Fruit fly (Drosophila melanogaster) whole organism, embryonic: ENCODE measurements around the gene PGAP1.

Source experiments
- Ada2b ChIP-seq: fragments of 200-800 bp; sonication (Bioruptor generic); IDR thresholded peaks from 2 replicates; pipeline ENCODE4 v1.3.6; 2022; ENCODE audit warnings: missing biosample characterization, missing genetic modification characterization
- Adf1 ChIP-seq: fragments of 200-800 bp; sonication (Bioruptor generic); IDR thresholded peaks from 2 replicates; pipeline ENCODE4 v1.3.6; 2022; ENCODE audit warnings: missing biosample characterization, missing genetic modification characterization
- CG11398 ChIP-seq: fragments of 200-800 bp; sonication (Bioruptor generic); optimal IDR thresholded peaks from 2 replicates; lab custom pipeline; 2016; ENCODE audit warnings: missing biosample characterization, missing genetic modification characterization
- CG1233 ChIP-seq: fragments of 200-800 bp; sonication (Bioruptor generic); optimal IDR thresholded peaks from 4 replicates; lab custom pipeline; 2018; ENCODE audit warnings: missing biosample characterization, mild to moderate bottlenecking, missing genetic modification characterization
- CG12769 ChIP-seq: fragments of 200-800 bp; sonication (Bioruptor generic); optimal IDR thresholded peaks from 2 replicates; lab custom pipeline; 2019; ENCODE audit warnings: missing biosample characterization, mild to moderate bottlenecking, missing genetic modification characterization, moderate library complexity
- CG13287 ChIP-seq: fragments of 200-800 bp; sonication (Bioruptor generic); IDR thresholded peaks from 2 replicates; pipeline ENCODE4 v1.3.6; 2022; ENCODE audit warnings: missing biosample characterization, missing genetic modification characterization; ENCODE audit not compliant: partially characterized antibody
- CG13296 ChIP-seq: fragments of 200-800 bp; sonication (Bioruptor generic); optimal IDR thresholded peaks from 3 replicates; lab custom pipeline; 2018; ENCODE audit warnings: missing biosample characterization, mild to moderate bottlenecking, missing genetic modification characterization
- CG15696 ChIP-seq: fragments of 200-800 bp; sonication (Bioruptor generic); optimal IDR thresholded peaks from 2 replicates; lab custom pipeline; 2019; ENCODE audit warnings: missing biosample characterization, mild to moderate bottlenecking, missing genetic modification characterization, moderate library complexity
- CG1603 ChIP-seq: fragments of 200-800 bp; sonication (Bioruptor generic); optimal IDR thresholded peaks from 2 replicates; lab custom pipeline; 2019; ENCODE audit warnings: missing biosample characterization, mild to moderate bottlenecking, missing genetic modification characterization, moderate library complexity
- CG2678 ChIP-seq: fragments of 200-800 bp; sonication (Bioruptor generic); optimal IDR thresholded peaks from 3 replicates; lab custom pipeline; 2019; ENCODE audit warnings: missing biosample characterization, mild to moderate bottlenecking, missing genetic modification characterization, moderate library complexity
- CG3065 ChIP-seq: fragments of 200-800 bp; sonication (Bioruptor generic); optimal IDR thresholded peaks from 2 replicates; lab custom pipeline; 2016; ENCODE audit warnings: missing biosample characterization, missing genetic modification characterization
- CG31441 ChIP-seq: fragments of 200-800 bp; sonication (Bioruptor generic); IDR thresholded peaks from 2 replicates; pipeline ENCODE4 v1.3.6; 2022; ENCODE audit warnings: missing biosample characterization, missing genetic modification characterization
- CG3847 ChIP-seq: fragments of 200-800 bp; sonication (Bioruptor generic); IDR thresholded peaks from 2 replicates; pipeline ENCODE4 v1.3.6; 2022; ENCODE audit warnings: missing biosample characterization, missing genetic modification characterization
- CG8281 ChIP-seq: fragments of 200-800 bp; sonication (Bioruptor generic); optimal IDR thresholded peaks from 2 replicates; lab custom pipeline; 2018; ENCODE audit warnings: missing biosample characterization, mild to moderate bottlenecking, missing genetic modification characterization, moderate library complexity
- CG8290 ChIP-seq, 3 experiments: fragments of 200-800 bp; sonication (Bioruptor generic); optimal IDR thresholded peaks; 2 replicates each; lab custom pipeline; 2016 to 2019; ENCODE audit warnings: missing biosample characterization in 3 of 3, missing genetic modification characterization in 3 of 3, mild to moderate bottlenecking in 2 of 3, moderate library complexity in 1 of 3
- CG8765 ChIP-seq: fragments of 200-800 bp; sonication (Bioruptor generic); IDR thresholded peaks from 2 replicates; pipeline ENCODE4 v1.3.6; 2022; ENCODE audit warnings: missing biosample characterization, missing genetic modification characterization
- CG8924 ChIP-seq: fragments of 200-800 bp; optimal IDR thresholded peaks from 3 replicates; lab custom pipeline; 2019; ENCODE audit warnings: missing biosample characterization, mild to moderate bottlenecking, missing genetic modification characterization, moderate library complexity
- CG9727 ChIP-seq: fragments of 200-800 bp; sonication (Bioruptor generic); optimal IDR thresholded peaks from 3 replicates; lab custom pipeline; 2017; ENCODE audit warnings: missing biosample characterization, mild to moderate bottlenecking, missing genetic modification characterization
- D ChIP-seq, 2 experiments: fragments of 200-800 bp in 1 of 2; fragments of >200 bp in 1 of 2; sonication (Bioruptor generic) in 1 of 2; optimal IDR thresholded peaks; 2 replicates in 1 of 2; 3 replicates in 1 of 2; lab custom pipeline; 2017; ENCODE audit warnings: mild to moderate bottlenecking in 1 of 2, missing biosample characterization in 1 of 2, missing genetic modification characterization in 1 of 2, missing genetic modification reagents in 1 of 2
- D19A ChIP-seq: fragments of 200-800 bp; optimal IDR thresholded peaks from 3 replicates; lab custom pipeline; 2019; ENCODE audit warnings: missing biosample characterization, mild to moderate bottlenecking, missing genetic modification characterization, moderate library complexity
- Dfd ChIP-seq, 2 experiments: fragments of >200 bp; optimal IDR thresholded peaks; 2 replicates each; lab custom pipeline; 2017; ENCODE audit warnings: missing biosample characterization in 2 of 2, missing genetic modification characterization in 2 of 2
- E2f1 ChIP-seq: fragments of 200-800 bp; sonication (Bioruptor generic); IDR thresholded peaks from 2 replicates; pipeline ENCODE4 v1.3.6; 2022; ENCODE audit warnings: missing biosample characterization, missing genetic modification characterization
- Ets65A ChIP-seq: fragments of 200-800 bp; sonication (Bioruptor generic); peaks from one replicate; lab custom pipeline; 2016; ENCODE audit warnings: missing biosample characterization, missing genetic modification characterization
- Fer3 ChIP-seq: fragments of 200-800 bp; sonication (Bioruptor generic); optimal IDR thresholded peaks from 2 replicates; lab custom pipeline; 2018; ENCODE audit warnings: missing biosample characterization, mild to moderate bottlenecking, missing genetic modification characterization, moderate library complexity
- HmgD ChIP-seq: fragments of 200-800 bp; sonication (Bioruptor generic); optimal IDR thresholded peaks from 3 replicates; lab custom pipeline; 2016; ENCODE audit warnings: missing biosample characterization, missing genetic modification characterization
- HmgZ ChIP-seq: fragments of 200-800 bp; sonication (Bioruptor generic); optimal IDR thresholded peaks from 2 replicates; lab custom pipeline; 2018; ENCODE audit warnings: missing biosample characterization, mild to moderate bottlenecking, missing genetic modification characterization
- Med ChIP-seq: fragments of 200-800 bp; sonication (Bioruptor generic); peaks from one replicate; lab custom pipeline; 2016; ENCODE audit warnings: missing biosample characterization, missing genetic modification characterization, mild to moderate bottlenecking, inconsistent platforms, moderate library complexity
- Pdp1 ChIP-seq, 2 experiments: fragments of 200-800 bp; sonication (Bioruptor generic); optimal IDR thresholded peaks; 3 replicates each; lab custom pipeline; 2016; ENCODE audit warnings: missing biosample characterization in 2 of 2, missing genetic modification characterization in 2 of 2, mild to moderate bottlenecking in 1 of 2, moderate library complexity in 1 of 2
- Ravus ChIP-seq: fragments of 200-800 bp; sonication (Bioruptor generic); IDR thresholded peaks from 2 replicates; pipeline ENCODE4 v1.3.6; 2022; ENCODE audit warnings: missing biosample characterization, missing genetic modification characterization
- Spps ChIP-seq: fragments of 200-800 bp; sonication (Bioruptor generic); optimal IDR thresholded peaks from 2 replicates; lab custom pipeline; 2018; ENCODE audit warnings: missing biosample characterization, mild to moderate bottlenecking, missing genetic modification characterization
- ab ChIP-seq: fragments of 200-800 bp; sonication (Bioruptor generic); optimal IDR thresholded peaks from 2 replicates; lab custom pipeline; 2016; ENCODE audit warnings: missing biosample characterization, missing genetic modification characterization
- caup ChIP-seq: fragments of 200-800 bp; sonication (Bioruptor generic); optimal IDR thresholded peaks from 3 replicates; lab custom pipeline; 2017; ENCODE audit warnings: missing biosample characterization, mild to moderate bottlenecking, missing genetic modification characterization, moderate library complexity; ENCODE audit not compliant: severe bottlenecking
- crp ChIP-seq, 2 experiments: fragments of 200-800 bp; sonication (Bioruptor generic); optimal IDR thresholded peaks; 2 replicates in 1 of 2; 3 replicates in 1 of 2; lab custom pipeline; 2017; ENCODE audit warnings: missing biosample characterization in 2 of 2, missing genetic modification characterization in 2 of 2, mild to moderate bottlenecking in 1 of 2, moderate library complexity in 1 of 2
- fru ChIP-seq: fragments of >200 bp; optimal IDR thresholded peaks from 2 replicates; lab custom pipeline; 2017
- gce ChIP-seq: fragments of 200-800 bp; sonication (Bioruptor generic); IDR thresholded peaks from 3 replicates; pipeline ENCODE4 v1.3.6; 2022; ENCODE audit warnings: missing biosample characterization, missing genetic modification characterization
- gem ChIP-seq: fragments of 200-800 bp; sonication (Bioruptor generic); optimal IDR thresholded peaks from 2 replicates; lab custom pipeline; 2019; ENCODE audit warnings: missing biosample characterization, mild to moderate bottlenecking, missing genetic modification characterization, moderate library complexity
- hbn ChIP-seq: fragments of 200-800 bp; sonication (Bioruptor generic); IDR thresholded peaks from 2 replicates; pipeline ENCODE4 v1.3.6; 2022; ENCODE audit warnings: missing biosample characterization, missing genetic modification characterization; ENCODE audit not compliant: partially characterized antibody
- lab ChIP-seq: fragments of 200-800 bp; sonication (Bioruptor generic); optimal IDR thresholded peaks from 3 replicates; lab custom pipeline; 2017; ENCODE audit warnings: missing biosample characterization, missing genetic modification characterization, mild to moderate bottlenecking, moderate library complexity, missing genetic modification reagents
- luna ChIP-seq: fragments of 200-800 bp; sonication (Bioruptor generic); optimal IDR thresholded peaks from 2 replicates; lab custom pipeline; 2016; ENCODE audit warnings: missing biosample characterization, missing genetic modification characterization
- maf-S ChIP-seq: fragments of 200-800 bp; sonication (Bioruptor generic); optimal IDR thresholded peaks from 2 replicates; lab custom pipeline; 2016; ENCODE audit warnings: missing biosample characterization, missing genetic modification characterization
- org-1 ChIP-seq: fragments of 200-800 bp; sonication (Bioruptor generic); optimal IDR thresholded peaks from 2 replicates; lab custom pipeline; 2017; ENCODE audit warnings: missing biosample characterization, missing genetic modification characterization
- salm ChIP-seq: fragments of 200-800 bp; sonication (Bioruptor generic); optimal IDR thresholded peaks from 2 replicates; lab custom pipeline; 2018; ENCODE audit warnings: missing biosample characterization, mild to moderate bottlenecking, missing genetic modification characterization
- sima ChIP-seq: fragments of 200-800 bp; sonication (Bioruptor generic); optimal IDR thresholded peaks from 2 replicates; lab custom pipeline; 2016; ENCODE audit warnings: missing biosample characterization, missing genetic modification characterization
- sug ChIP-seq: fragments of 200-800 bp; optimal IDR thresholded peaks from 2 replicates; lab custom pipeline; 2019; ENCODE audit warnings: missing biosample characterization, mild to moderate bottlenecking, missing genetic modification characterization, moderate library complexity
- toy ChIP-seq: fragments of 200-800 bp; sonication (Bioruptor generic); IDR thresholded peaks from 2 replicates; pipeline ENCODE4 v1.3.6; 2022; ENCODE audit warnings: missing biosample characterization, missing genetic modification characterization
- tup ChIP-seq: fragments of 200-800 bp; sonication (Bioruptor generic); optimal IDR thresholded peaks from 2 replicates; lab custom pipeline; 2016; ENCODE audit warnings: missing biosample characterization, mild to moderate bottlenecking, missing genetic modification characterization, moderate library complexity
- tx ChIP-seq: fragments of 200-800 bp; sonication (Bioruptor generic); optimal IDR thresholded peaks from 2 replicates; lab custom pipeline; 2016; ENCODE audit warnings: missing biosample characterization, missing genetic modification characterization
- zen2 ChIP-seq: fragments of 200-800 bp; sonication (Bioruptor generic); IDR thresholded peaks from 3 replicates; pipeline ENCODE4 v1.3.6; 2022; ENCODE audit warnings: missing biosample characterization, missing genetic modification characterization; ENCODE audit not compliant: partially characterized antibody

PGAP1 gene

dm6 chrX:5715455-5716227, 26.4 kb upstream of the PGAP1 start (continued):
- TF ChIP-seq luna (GFP tag; lab: Kevin White, UChicago) (no peak), Dfd (GFP tag; optimal IDR thresholded peaks at IDR 0.05; lab: Kevin White, UChicago) (no peak), CG12769 (tag; lab: Kevin White, UChicago) (peak; percentile 14), sug (no peak), Fer3 (tag; lab: Kevin White, UChicago) (no peak), CG8290 (GFP tag; optimal IDR thresholded peaks at IDR 0.05; lab: Kevin White, UChicago) (no peak), CG8290 (tag; optimal IDR thresholded peaks at IDR 0.05; lab: Kevin White, UChicago) (peak in 1 of 2 experiments; percentile 23), CG11398 (GFP tag; lab: Kevin White, UChicago) (no peak), D19A (tag; lab: Kevin White, UChicago) (no peak), CG8765 (GFP tag; lab: Robert Waterston, UW) (no peak), ab (GFP tag; lab: Kevin White, UChicago) (no peak), Ravus (GFP tag; lab: Robert Waterston, UW) (no peak), org-1 (GFP tag; lab: Kevin White, UChicago) (no peak), CG8924 (tag; lab: Kevin White, UChicago) (no peak), CG3847 (GFP tag; lab: Robert Waterston, UW) (0 out of 2 replicates have a peak, but pooled peaks have one; percentile 7), caup (no peak), zen2 (GFP tag; lab: Robert Waterston, UW) (no peak), Med (GFP tag; lab: Kevin White, UChicago) (peak; percentile 70), CG13287 (GFP tag; lab: Robert Waterston, UW) (peak; percentile 42; the same call in 1 of the 2 replicates), salm (tag; lab: Kevin White, UChicago) (no peak), tx (no peak), fru (lab: Kevin White, UChicago) (no peak), Pdp1 (GFP tag; optimal IDR thresholded peaks at IDR 0.05; lab: Kevin White, UChicago) (peak in 1 of 2 experiments; percentile 18), hbn (no peak), maf-S (GFP tag; lab: Kevin White, UChicago) (no peak), CG31441 (GFP tag; lab: Robert Waterston, UW) (no peak), CG1233 (GFP tag; lab: Kevin White, UChicago) (no peak), Ets65A (GFP tag; lab: Kevin White, UChicago) (no peak), E2f1 (GFP tag; lab: Robert Waterston, UW) (0 out of 2 replicates have a peak, but pooled peaks have one; percentile 14), CG8281 (tag; lab: Kevin White, UChicago) (peak; percentile 87), Ada2b (GFP tag; lab: Robert Waterston, UW) (no peak), HmgZ (tag; lab: Kevin White, UChicago) (no peak), CG13296 (GFP tag; lab: Kevin White, UChicago) (no peak), toy (no peak), tup (GFP tag; lab: Kevin White, UChicago) (no peak), Spps (no peak), D (optimal IDR thresholded peaks at IDR 0.05; lab: Kevin White, UChicago) (no peak), D (GFP tag; optimal IDR thresholded peaks at IDR 0.05; lab: Kevin White, UChicago) (no peak), CG15696 (tag; lab: Kevin White, UChicago) (no peak), Adf1 (GFP tag; lab: Robert Waterston, UW) (peak; percentile 82), HmgD (GFP tag; lab: Kevin White, UChicago) (no peak), gce (GFP tag; lab: Robert Waterston, UW) (no peak), CG9727 (no peak), gem (peak; percentile 18), CG3065 (GFP tag; lab: Kevin White, UChicago) (peak; percentile 25), sima (no peak), lab (GFP tag; lab: Kevin White, UChicago) (peak; percentile 31), CG2678 (tag; lab: Kevin White, UChicago) (peak; percentile 19), crp (GFP tag; optimal IDR thresholded peaks at IDR 0.05; lab: Kevin White, UChicago) (no peak), CG1603 (tag; lab: Kevin White, UChicago) (no peak)
